Worm (Caenorhabditis elegans) whole organism, early embryonic: ENCODE data around the gene sra-10.

Source experiments
- F13C5.2 ChIP-seq: sonication (generic microtip); optimal IDR thresholded peaks from 2 replicates; lab custom pipeline; 2017; ENCODE audit warnings: mild to moderate bottlenecking, missing genetic modification characterization, inconsistent platforms, missing compliant biosample characterization
- ama-1 ChIP-seq: fragments of 150-350 bp; optimal IDR thresholded peaks from 2 replicates; lab custom pipeline; 2014
- hmbx-1 ChIP-seq: sonication (generic microtip); optimal IDR thresholded peaks from 2 replicates; lab custom pipeline; 2016; ENCODE audit warnings: mild to moderate bottlenecking, missing genetic modification characterization, missing compliant biosample characterization

- no peak for TF ChIP-seq F13C5.2 (tag; lab: Kevin White, UChicago)
- no peak for TF ChIP-seq ama-1 (lab: Kevin White, UChicago)
- TF ChIP-seq hmbx-1 (tag; lab: Kevin White, UChicago), result no peak
These were observed 51.4 kb downstream of the sra-10 start, which contains the start of gene M106.8 for ce11 chrII:10843527-10843926.
